Fruit fly (Drosophila melanogaster) Kc167 (cell line): ENCODE data around the gene CG3517.

Experiments used
- Myc ChIP-seq: fragments of >200 bp; optimal IDR thresholded peaks from 2 replicates; lab custom pipeline; 2017; ENCODE audit warnings: missing external identifiers
- Sin3A ChIP-seq: fragments of >200 bp; optimal IDR thresholded peaks from 2 replicates; lab custom pipeline; 2018; ENCODE audit warnings: missing external identifiers
- h ChIP-seq: fragments of >200 bp; optimal IDR thresholded peaks from 3 replicates; lab custom pipeline; 2018; ENCODE audit warnings: missing external identifiers
- insv ChIP-seq: fragments of >200 bp; optimal IDR thresholded peaks from 3 replicates; lab custom pipeline; 2018; ENCODE audit warnings: missing external identifiers
- ttk ChIP-seq: sonication (Bioruptor generic); optimal IDR thresholded peaks from 2 replicates; lab custom pipeline; 2017; ENCODE audit warnings: missing external identifiers

dm6 chr3R:19398467-19398866, 26.5 kb downstream of the CG3517 start, which contains the start of gene CG31244:
- TF ChIP-seq insv (lab: Kevin White, UChicago) (no peak), Myc (no peak), h (lab: Kevin White, UChicago) (no peak), Sin3A (lab: Kevin White, UChicago) (no peak), ttk (lab: Kevin White, UChicago) (no peak)
